Worm (Caenorhabditis elegans) whole organism, L2 larva: ENCODE measurements around the gene F23D12.4.

Experiments used
- C34F6.9 ChIP-seq: fragments of 150-350 bp; optimal IDR thresholded peaks from 2 replicates; lab custom pipeline; 2014; ENCODE audit warnings: missing biosample characterization, missing genetic modification characterization
- F13H6.1 ChIP-seq: sonication (generic microtip); optimal IDR thresholded peaks from 2 replicates; lab custom pipeline; 2016; ENCODE audit warnings: missing genetic modification characterization, missing compliant biosample characterization
- R02D3.7 ChIP-seq: fragments of 150-350 bp; optimal IDR thresholded peaks from 2 replicates; lab custom pipeline; 2014; ENCODE audit warnings: missing biosample characterization, missing genetic modification characterization
- Y55F3AM.14 ChIP-seq: fragments of 200-800 bp; sonication (Bioruptor generic); optimal IDR thresholded peaks from 2 replicates; lab custom pipeline; 2018; ENCODE audit warnings: mild to moderate bottlenecking, missing genetic modification characterization, missing compliant biosample characterization
- ZK546.5 ChIP-seq: sonication (generic microtip); optimal IDR thresholded peaks from 2 replicates; lab custom pipeline; 2017; ENCODE audit warnings: missing biosample characterization, missing genetic modification characterization
- alr-1 ChIP-seq: fragments of 150-350 bp; optimal IDR thresholded peaks from 2 replicates; lab custom pipeline; 2014; ENCODE audit warnings: missing biosample characterization, missing genetic modification characterization
- aly-2 ChIP-seq: fragments of 150-350 bp; optimal IDR thresholded peaks from 2 replicates; lab custom pipeline; 2014; ENCODE audit warnings: missing biosample characterization, missing genetic modification characterization
- ama-1 ChIP-seq: fragments of 150-350 bp; optimal IDR thresholded peaks from 2 replicates; lab custom pipeline; 2018; ENCODE audit warnings: inconsistent platforms
- blmp-1 ChIP-seq: sonication (generic microtip); optimal IDR thresholded peaks from 2 replicates; lab custom pipeline; 2017; ENCODE audit warnings: missing genetic modification characterization, mild to moderate bottlenecking, missing compliant biosample characterization, antibody characterized with exemption, moderate library complexity; ENCODE audit not compliant: insufficient read depth
- ceh-82 ChIP-seq: fragments of 150-350 bp; optimal IDR thresholded peaks from 2 replicates; lab custom pipeline; 2014; ENCODE audit warnings: missing biosample characterization, missing genetic modification characterization
- crh-2 ChIP-seq: sonication (generic microtip); optimal IDR thresholded peaks from 2 replicates; lab custom pipeline; 2017; ENCODE audit warnings: missing biosample characterization, missing genetic modification characterization
- elt-1 ChIP-seq: fragments of 150-350 bp; optimal IDR thresholded peaks from 2 replicates; lab custom pipeline; 2014; ENCODE audit warnings: missing biosample characterization, missing genetic modification characterization
- elt-3 ChIP-seq: sonication (generic microtip); optimal IDR thresholded peaks from 2 replicates; lab custom pipeline; 2017; ENCODE audit warnings: missing biosample characterization, missing genetic modification characterization
- fos-1 ChIP-seq: fragments of 150-350 bp; optimal IDR thresholded peaks from 2 replicates; lab custom pipeline; 2014; ENCODE audit warnings: missing biosample characterization, missing genetic modification characterization
- gmeb-1 ChIP-seq: fragments of 150-350 bp; optimal IDR thresholded peaks from 2 replicates; lab custom pipeline; 2014; ENCODE audit warnings: missing biosample characterization, missing genetic modification characterization
- lin-11 ChIP-seq: fragments of 150-350 bp; sonication (generic microtip); optimal IDR thresholded peaks from 2 replicates; lab custom pipeline; 2014; ENCODE audit warnings: missing biosample characterization, missing genetic modification characterization, inconsistent platforms, mixed read lengths
- lin-13 ChIP-seq: fragments of 150-350 bp; optimal IDR thresholded peaks from 2 replicates; lab custom pipeline; 2014; ENCODE audit warnings: missing biosample characterization, missing genetic modification reagents, missing genetic modification characterization
- lin-39 ChIP-seq: fragments of 150-350 bp; optimal IDR thresholded peaks from 2 replicates; lab custom pipeline; 2014; ENCODE audit warnings: missing biosample characterization, missing genetic modification reagents, missing genetic modification characterization
- mab-5 ChIP-seq: fragments of 150-350 bp; optimal IDR thresholded peaks from 2 replicates; lab custom pipeline; 2014; ENCODE audit warnings: missing biosample characterization, missing genetic modification characterization
- nhr-10 ChIP-seq: sonication (generic microtip); optimal IDR thresholded peaks from 2 replicates; lab custom pipeline; 2017; ENCODE audit warnings: missing biosample characterization, missing genetic modification characterization
- nhr-21 ChIP-seq: fragments of 150-350 bp; optimal IDR thresholded peaks from 2 replicates; lab custom pipeline; 2014; ENCODE audit warnings: missing biosample characterization, missing genetic modification characterization
- nhr-23 ChIP-seq: fragments of 150-350 bp; optimal IDR thresholded peaks from 2 replicates; lab custom pipeline; 2014; ENCODE audit warnings: missing biosample characterization, missing genetic modification reagents, missing genetic modification characterization
- nhr-25 ChIP-seq: fragments of 150-350 bp; sonication (generic microtip); optimal IDR thresholded peaks from 3 replicates; lab custom pipeline; 2014; ENCODE audit warnings: missing biosample characterization, missing genetic modification characterization
- nhr-77 ChIP-seq: fragments of 150-350 bp; optimal IDR thresholded peaks from 2 replicates; lab custom pipeline; 2014; ENCODE audit warnings: missing biosample characterization, missing genetic modification characterization
- sem-4 ChIP-seq: fragments of 150-350 bp; optimal IDR thresholded peaks from 2 replicates; lab custom pipeline; 2014; ENCODE audit warnings: missing biosample characterization, missing genetic modification reagents, missing genetic modification characterization
- skn-1 ChIP-seq: sonication (generic microtip); optimal IDR thresholded peaks from 2 replicates; lab custom pipeline; 2017; ENCODE audit warnings: missing biosample characterization, missing genetic modification characterization
- sma-9 ChIP-seq, 2 experiments: fragments of 150-350 bp in 1 of 2; sonication (generic microtip) in 1 of 2; optimal IDR thresholded peaks; 2 replicates each; lab custom pipeline; 2014 to 2016; ENCODE audit warnings: missing genetic modification characterization in 2 of 2, mild to moderate bottlenecking in 1 of 2, missing biosample characterization in 1 of 2, missing compliant biosample characterization in 1 of 2, missing genetic modification reagents in 1 of 2, moderate library complexity in 1 of 2
- unc-39 ChIP-seq: fragments of 150-350 bp; optimal IDR thresholded peaks from 2 replicates; lab custom pipeline; 2014; ENCODE audit warnings: missing biosample characterization, missing genetic modification characterization
- unc-55 ChIP-seq: fragments of 150-350 bp; sonication (generic microtip); optimal IDR thresholded peaks from 3 replicates; lab custom pipeline; 2014; ENCODE audit warnings: missing biosample characterization, missing genetic modification reagents, missing genetic modification characterization
- unc-62 ChIP-seq: fragments of 150-350 bp; optimal IDR thresholded peaks from 2 replicates; lab custom pipeline; 2014; ENCODE audit warnings: missing biosample characterization, missing genetic modification reagents, missing genetic modification characterization
- zag-1 ChIP-seq: fragments of 150-350 bp; optimal IDR thresholded peaks from 2 replicates; lab custom pipeline; 2014; ENCODE audit warnings: missing biosample characterization, missing genetic modification characterization
- ztf-1 ChIP-seq: fragments of 200-800 bp; sonication (Bioruptor generic); conservative IDR thresholded peaks from 2 replicates; pipeline ENCODE4 v1.3.6; 2022; ENCODE audit warnings: missing genetic modification characterization, missing compliant biosample characterization
- ztf-4 ChIP-seq: fragments of 150-350 bp; optimal IDR thresholded peaks from 2 replicates; lab custom pipeline; 2014; ENCODE audit warnings: missing biosample characterization, missing genetic modification characterization

Gene F23D12.4

DNA sequence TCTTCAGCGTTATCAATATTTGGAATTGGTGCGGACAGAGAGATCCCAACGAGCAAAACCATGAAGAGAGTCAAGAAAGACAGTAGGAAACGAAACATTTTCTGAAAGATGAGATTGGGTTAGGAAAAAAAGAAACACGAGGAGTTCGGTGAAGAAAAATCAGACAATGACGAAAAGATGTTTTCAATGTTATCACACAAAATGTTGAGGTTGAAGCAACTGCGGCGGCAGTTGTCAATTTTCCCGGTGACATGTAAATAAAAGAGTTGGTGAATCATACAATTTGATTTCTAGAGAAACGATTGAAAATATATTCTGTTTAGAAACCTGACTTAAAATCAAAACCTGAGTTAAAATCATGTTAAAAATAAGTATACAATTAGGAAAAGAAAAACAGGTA, 8.9 kb downstream of the F23D12.4 start, which contains the start of gene F23D12.7:
F23D12.7 (minus strand) TSS at position 101 of the 400 bp plus-strand sequence.
- TF ChIP-seq lin-13 (GFP tag; lab: Kevin White, UChicago): no peak

DNA sequence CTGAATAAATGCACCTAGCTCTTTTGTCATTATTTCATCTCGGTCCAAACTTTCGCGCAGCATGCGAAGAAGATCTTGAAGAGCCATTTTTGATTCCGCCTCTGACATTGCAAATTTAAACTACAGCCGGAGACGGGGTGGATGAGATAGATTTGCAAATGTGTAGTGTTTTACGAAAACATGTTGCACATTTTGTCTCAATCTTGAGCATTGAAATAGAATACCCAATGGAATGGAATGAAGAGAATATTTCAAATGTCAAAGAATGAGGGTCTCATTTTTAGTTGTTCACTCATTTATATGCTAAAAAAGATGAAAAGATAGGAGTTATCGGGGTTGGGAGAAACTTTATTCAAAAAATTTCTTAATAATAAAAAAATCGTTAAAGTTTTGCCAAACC, 10.6 kb downstream of the F23D12.4 start, which contains the start of gene Y66C5A.1:
Y66C5A.1 (minus strand) TSS at position 101 of the 400 bp plus-strand sequence.
- no peak for TF ChIP-seq aly-2 (tag; lab: Kevin White, UChicago)
- TF ChIP-seq sem-4: no peak
- TF ChIP-seq unc-39 (tag; lab: Kevin White, UChicago): no peak
- no peak for TF ChIP-seq ama-1
- no peak for TF ChIP-seq crh-2 (tag; lab: Kevin White, UChicago)
- no peak for TF ChIP-seq C34F6.9 (tag; lab: Kevin White, UChicago)
- no peak for TF ChIP-seq nhr-25 (tag; lab: Kevin White, UChicago)
- TF ChIP-seq zag-1 (tag; lab: Kevin White, UChicago): no peak
- no peak for TF ChIP-seq Y55F3AM.14 (GFP tag; lab: Kevin White, UChicago)
- no peak for TF ChIP-seq nhr-77 (tag; lab: Kevin White, UChicago)
- no peak for TF ChIP-seq skn-1 (tag; lab: Kevin White, UChicago)
- TF ChIP-seq ceh-82 (tag; lab: Kevin White, UChicago): no peak
- TF ChIP-seq blmp-1 (tag; lab: Kevin White, UChicago): no peak
- TF ChIP-seq unc-62 (GFP tag; lab: Kevin White, UChicago): no peak
- TF ChIP-seq sma-9 (GFP tag; optimal IDR thresholded peaks at IDR 0.05; lab: Kevin White, UChicago): no peak
- TF ChIP-seq sma-9 (tag; optimal IDR thresholded peaks at IDR 0.05; lab: Kevin White, UChicago): no peak
- no peak for TF ChIP-seq elt-1 (tag; lab: Kevin White, UChicago)
- TF ChIP-seq nhr-23 (tag; lab: Kevin White, UChicago): no peak
- TF ChIP-seq ztf-1 (GFP tag; lab: Robert Waterston, UW): no peak
- TF ChIP-seq R02D3.7 (tag; lab: Kevin White, UChicago): no peak
- no peak for TF ChIP-seq lin-11 (tag; lab: Kevin White, UChicago)

DNA sequence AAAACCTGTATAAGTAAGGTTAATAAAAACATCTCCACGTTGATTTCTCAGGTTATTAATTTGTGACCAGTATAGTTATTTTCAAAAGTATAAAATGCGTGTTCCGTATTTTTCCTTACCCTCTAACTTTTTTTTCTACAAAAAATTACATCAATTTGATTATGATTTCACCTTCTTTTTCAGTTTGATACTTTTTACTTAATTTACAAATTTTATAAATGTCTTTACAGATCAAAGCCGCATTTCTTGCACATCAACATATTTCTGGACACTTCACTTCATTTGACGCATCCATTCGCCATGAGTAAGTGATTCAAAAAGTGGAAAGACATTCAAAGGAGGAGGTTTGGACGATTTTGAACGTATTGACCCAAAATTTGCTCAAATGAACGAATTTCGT, 15.6 kb downstream of the F23D12.4 start, which contains the start of gene Y66C5A.2:
Y66C5A.2 (plus strand) TSS at position 301 of the 400 bp plus-strand sequence.
- no peak for TF ChIP-seq F13H6.1 (tag; lab: Kevin White, UChicago)
- no peak for TF ChIP-seq fos-1 (tag; lab: Kevin White, UChicago)
- no peak for TF ChIP-seq elt-1 (tag; lab: Kevin White, UChicago)
- no peak for TF ChIP-seq nhr-25 (tag; lab: Kevin White, UChicago)
- TF ChIP-seq zag-1 (tag; lab: Kevin White, UChicago): no peak
- TF ChIP-seq ztf-1 (GFP tag; lab: Robert Waterston, UW): no peak
- no peak for TF ChIP-seq alr-1 (tag; lab: Kevin White, UChicago)
- no peak for TF ChIP-seq lin-39 (tag; lab: Kevin White, UChicago)
- no peak for TF ChIP-seq nhr-77 (tag; lab: Kevin White, UChicago)
- TF ChIP-seq skn-1 (tag; lab: Kevin White, UChicago): no peak
- no peak for TF ChIP-seq mab-5 (tag; lab: Kevin White, UChicago)
- no peak for TF ChIP-seq nhr-21
- no peak for TF ChIP-seq ceh-82 (tag; lab: Kevin White, UChicago)
- TF ChIP-seq, all 48 proteins: peak for 0

DNA sequence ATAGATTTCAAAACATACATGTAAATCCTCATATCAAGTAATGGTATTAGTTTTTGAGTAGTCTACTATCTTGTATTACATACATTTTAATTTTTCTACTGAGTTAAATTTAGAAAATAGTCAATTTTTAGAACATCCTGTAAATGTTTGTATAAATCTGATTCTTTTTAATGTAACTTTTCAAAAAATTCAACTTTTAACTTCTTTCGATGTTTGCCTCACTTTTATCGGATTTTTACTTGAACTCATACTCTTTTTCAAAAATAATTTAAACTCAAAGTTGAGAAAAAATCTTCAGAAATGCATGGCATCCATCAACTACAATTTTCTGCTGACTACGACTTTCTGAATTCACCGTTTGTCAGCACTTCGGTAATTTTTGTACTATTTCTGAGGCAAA, 19.7 kb downstream of the F23D12.4 start, which contains the start of gene M163.7:
M163.7 (plus strand) TSS at position 301 of the 400 bp plus-strand sequence.
- TF ChIP-seq nhr-10 (tag; lab: Kevin White, UChicago): no peak
- no peak for TF ChIP-seq elt-3 (tag; lab: Kevin White, UChicago)
- no peak for TF ChIP-seq ZK546.5 (tag; lab: Kevin White, UChicago)

DNA sequence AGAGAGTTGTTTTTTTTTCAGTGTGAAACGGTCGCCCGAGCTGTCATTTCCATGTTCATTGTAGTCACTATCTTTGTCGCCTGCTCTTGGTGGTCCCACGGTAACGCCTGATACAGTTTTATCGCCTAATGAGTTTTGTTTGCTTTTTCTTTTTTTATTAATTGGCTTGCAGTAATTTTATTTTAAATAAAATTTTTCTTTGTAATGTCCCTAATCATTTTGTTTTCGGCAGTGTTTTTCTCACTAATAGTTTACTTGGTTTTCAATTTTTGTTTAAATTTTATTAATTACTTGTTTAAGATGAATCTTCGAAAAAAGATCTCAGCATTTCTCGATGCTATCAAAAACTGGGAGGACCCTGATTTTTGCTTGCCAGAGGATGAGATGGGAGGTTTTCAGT, 20.8 kb downstream of the F23D12.4 start, which contains the start of gene M163.22:
M163.22 (plus strand) TSS at position 301 of the 400 bp plus-strand sequence.
- TF ChIP-seq nhr-10 (tag; lab: Kevin White, UChicago) (no peak), gmeb-1 (no peak), ztf-4 (tag; lab: Kevin White, UChicago) (no peak), elt-1 (tag; lab: Kevin White, UChicago) (no peak), R02D3.7 (tag; lab: Kevin White, UChicago) (no peak), unc-55 (GFP tag; lab: Kevin White, UChicago) (no peak)
